Worm (Caenorhabditis elegans) whole organism, late embryonic: Measurements from ENCODE around the gene grl-9.
A peak's percentile ranks its signal among the peaks of the same experiment; 100 is the strongest.

Source experiments
- F13H6.1 ChIP-seq: sonication (generic microtip); optimal IDR thresholded peaks from 2 replicates; lab custom pipeline; 2016; ENCODE audit warnings: missing genetic modification characterization, missing compliant biosample characterization
- T23F11.4 ChIP-seq: fragments of 200-800 bp; sonication (Bioruptor generic); optimal IDR thresholded peaks from 2 replicates; lab custom pipeline; 2018; ENCODE audit warnings: mild to moderate bottlenecking, missing genetic modification characterization, missing compliant biosample characterization
- Y22D7AL.16 ChIP-seq: sonication (generic microtip); optimal IDR thresholded peaks from 2 replicates; lab custom pipeline; 2016; ENCODE audit warnings: missing genetic modification characterization, missing compliant biosample characterization
- ama-1 ChIP-seq: fragments of 150-350 bp; optimal IDR thresholded peaks from 2 replicates; lab custom pipeline; 2014
- ceh-14 ChIP-seq: sonication (generic microtip); optimal IDR thresholded peaks from 2 replicates; lab custom pipeline; 2016; ENCODE audit warnings: missing genotype, missing genetic modification characterization, missing compliant biosample characterization
- ceh-18 ChIP-seq: sonication (generic microtip); optimal IDR thresholded peaks from 2 replicates; lab custom pipeline; 2016; ENCODE audit warnings: missing genetic modification characterization, missing compliant biosample characterization
- ceh-31 ChIP-seq: sonication (generic microtip); optimal IDR thresholded peaks from 2 replicates; lab custom pipeline; 2016; ENCODE audit warnings: missing genetic modification characterization, missing compliant biosample characterization
- ceh-34 ChIP-seq: sonication (generic microtip); optimal IDR thresholded peaks from 2 replicates; lab custom pipeline; 2016; ENCODE audit warnings: mild to moderate bottlenecking, missing genetic modification characterization, missing compliant biosample characterization
- ceh-6 ChIP-seq: fragments of 200-800 bp; sonication (Bioruptor generic); optimal IDR thresholded peaks from 2 replicates; lab custom pipeline; 2018; ENCODE audit warnings: mild to moderate bottlenecking, missing genetic modification characterization, missing compliant biosample characterization
- ceh-9 ChIP-seq: sonication (generic microtip); optimal IDR thresholded peaks from 2 replicates; lab custom pipeline; 2016; ENCODE audit warnings: mild to moderate bottlenecking, missing genetic modification characterization, inconsistent platforms, missing compliant biosample characterization
- che-1 ChIP-seq: sonication (generic microtip); optimal IDR thresholded peaks from 2 replicates; lab custom pipeline; 2016; ENCODE audit warnings: mild to moderate bottlenecking, missing genetic modification characterization, missing compliant biosample characterization
- dmd-4 ChIP-seq: sonication (generic microtip); optimal IDR thresholded peaks from 2 replicates; lab custom pipeline; 2016; ENCODE audit warnings: borderline replicate concordance, missing genetic modification characterization, missing compliant biosample characterization
- dve-1 ChIP-seq: sonication (generic microtip); optimal IDR thresholded peaks from 2 replicates; lab custom pipeline; 2017; ENCODE audit warnings: antibody characterized with exemption, mild to moderate bottlenecking, missing genetic modification characterization, missing compliant biosample characterization
- elt-2 ChIP-seq: sonication (generic microtip); optimal IDR thresholded peaks from 2 replicates; lab custom pipeline; 2016; ENCODE audit warnings: missing genetic modification reagents, missing genetic modification characterization, missing compliant biosample characterization
- elt-4 ChIP-seq: sonication (generic microtip); optimal IDR thresholded peaks from 2 replicates; lab custom pipeline; 2016; ENCODE audit warnings: missing genetic modification characterization, missing compliant biosample characterization
- ets-4 ChIP-seq: sonication (generic microtip); optimal IDR thresholded peaks from 2 replicates; lab custom pipeline; 2016; ENCODE audit warnings: missing genetic modification characterization, missing compliant biosample characterization
- eyg-1 ChIP-seq: sonication (generic microtip); optimal IDR thresholded peaks from 2 replicates; lab custom pipeline; 2016; ENCODE audit warnings: missing genotype, missing genetic modification characterization, missing compliant biosample characterization
- fax-1 ChIP-seq: sonication (generic microtip); optimal IDR thresholded peaks from 2 replicates; lab custom pipeline; 2016; ENCODE audit warnings: missing genotype, missing genetic modification characterization, missing compliant biosample characterization
- fkh-10 ChIP-seq: fragments of 150-350 bp; optimal IDR thresholded peaks from 2 replicates; lab custom pipeline; 2014; ENCODE audit warnings: missing biosample characterization, missing genetic modification reagents, missing genetic modification characterization
- gmeb-2 ChIP-seq: sonication (generic microtip); optimal IDR thresholded peaks from 2 replicates; lab custom pipeline; 2016; ENCODE audit warnings: missing genetic modification characterization, inconsistent platforms, missing compliant biosample characterization
- lim-6 ChIP-seq: sonication (generic microtip); optimal IDR thresholded peaks from 2 replicates; lab custom pipeline; 2016; ENCODE audit warnings: missing genetic modification characterization, missing compliant biosample characterization
- lin-11 ChIP-seq: fragments of 200-800 bp; sonication (Bioruptor generic); optimal IDR thresholded peaks from 2 replicates; lab custom pipeline; 2018; ENCODE audit warnings: mild to moderate bottlenecking, missing genetic modification characterization, missing compliant biosample characterization
- madf-2 ChIP-seq: sonication (generic microtip); optimal IDR thresholded peaks from 2 replicates; lab custom pipeline; 2017; ENCODE audit warnings: missing genetic modification characterization, missing compliant biosample characterization
- nfya-1 ChIP-seq: sonication (generic microtip); optimal IDR thresholded peaks from 2 replicates; lab custom pipeline; 2017; ENCODE audit warnings: missing genetic modification characterization, mild to moderate bottlenecking, missing compliant biosample characterization, antibody characterized with exemption, moderate library complexity
- npax-4 ChIP-seq: sonication (generic microtip); optimal IDR thresholded peaks from 2 replicates; lab custom pipeline; 2016; ENCODE audit warnings: missing genetic modification characterization, missing compliant biosample characterization
- pros-1 ChIP-seq: fragments of 150-350 bp; optimal IDR thresholded peaks from 2 replicates; lab custom pipeline; 2014; ENCODE audit warnings: missing biosample characterization, missing genetic modification reagents, missing genetic modification characterization
- rnt-1 ChIP-seq: sonication (generic microtip); optimal IDR thresholded peaks from 2 replicates; lab custom pipeline; 2016; ENCODE audit warnings: missing genetic modification characterization, missing compliant biosample characterization
- sdc-2 ChIP-seq: sonication (generic microtip); optimal IDR thresholded peaks from 2 replicates; lab custom pipeline; 2016; ENCODE audit warnings: missing genotype, missing genetic modification characterization, missing compliant biosample characterization
- tbx-2 ChIP-seq: sonication (generic microtip); optimal IDR thresholded peaks from 2 replicates; lab custom pipeline; 2016; ENCODE audit warnings: missing genetic modification characterization, missing compliant biosample characterization
- unc-3 ChIP-seq, 2 experiments: fragments of 200-800 bp in 1 of 2; sonication (Bioruptor generic) in 1 of 2; sonication (generic microtip) in 1 of 2; conservative IDR thresholded peaks in 1 of 2; optimal IDR thresholded peaks in 1 of 2; 2 replicates each; pipeline versions ENCODE4 v1.3.6 to Lab custom; 2016 to 2022; ENCODE audit warnings: missing compliant biosample characterization in 2 of 2, missing genetic modification characterization in 2 of 2, missing genetic modification reagents in 1 of 2
- unc-42 ChIP-seq: sonication (generic microtip); optimal IDR thresholded peaks from 2 replicates; lab custom pipeline; 2016; ENCODE audit warnings: missing genotype, missing genetic modification characterization, missing compliant biosample characterization
- unc-55 ChIP-seq: sonication (generic microtip); optimal IDR thresholded peaks from 2 replicates; lab custom pipeline; 2017; ENCODE audit warnings: missing biosample characterization, missing genetic modification reagents, missing genetic modification characterization
- unc-86 ChIP-seq: sonication (generic microtip); optimal IDR thresholded peaks from 2 replicates; lab custom pipeline; 2016; ENCODE audit warnings: missing genetic modification characterization, missing compliant biosample characterization
- ztf-16 ChIP-seq: sonication (generic microtip); optimal IDR thresholded peaks from 2 replicates; lab custom pipeline; 2017; ENCODE audit warnings: missing genetic modification characterization, missing compliant biosample characterization

Gene grl-9

ce11 chrV:6773735-6774134 lies 42.2 kb upstream of the grl-9 start, which contains the start of gene ZC404.16:
Gene ZC404.16 (minus strand): TSS chrV:6773835.
- TF ChIP-seq ceh-9 (tag; lab: Kevin White, UChicago) = no peak

DNA sequence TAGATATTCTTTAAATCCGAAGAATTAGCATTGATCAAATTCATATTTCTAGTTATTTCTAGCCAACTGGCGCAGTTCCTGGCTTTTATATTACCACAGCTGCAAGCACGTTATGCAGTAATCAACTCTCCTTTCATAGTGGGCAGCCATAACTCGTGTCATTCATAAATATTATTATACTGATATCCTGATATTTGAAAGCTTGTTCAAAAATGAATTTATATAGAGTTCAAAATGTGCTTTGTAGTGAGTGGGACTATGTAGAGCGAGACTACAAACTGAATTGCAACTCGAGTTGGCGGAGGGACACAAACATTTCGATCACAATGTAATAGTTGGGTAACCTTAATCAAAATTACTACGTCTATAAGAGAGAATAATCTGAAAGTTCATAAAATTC lies 40.2 kb upstream of the grl-9 start, which contains the start of gene srh-30:
Gene srh-30, minus strand, starts transcription at position 101 of the 400 bp plus-strand sequence.
- TF ChIP-seq lim-6 (tag; lab: Kevin White, UChicago) (no peak), unc-42 (no peak), madf-2 (no peak), ama-1 (no peak), T23F11.4 (GFP tag; lab: Kevin White, UChicago) (no peak), npax-4 (no peak), ztf-16 (tag; lab: Kevin White, UChicago) (no peak), nfya-1 (no peak), tbx-2 (no peak)

DNA sequence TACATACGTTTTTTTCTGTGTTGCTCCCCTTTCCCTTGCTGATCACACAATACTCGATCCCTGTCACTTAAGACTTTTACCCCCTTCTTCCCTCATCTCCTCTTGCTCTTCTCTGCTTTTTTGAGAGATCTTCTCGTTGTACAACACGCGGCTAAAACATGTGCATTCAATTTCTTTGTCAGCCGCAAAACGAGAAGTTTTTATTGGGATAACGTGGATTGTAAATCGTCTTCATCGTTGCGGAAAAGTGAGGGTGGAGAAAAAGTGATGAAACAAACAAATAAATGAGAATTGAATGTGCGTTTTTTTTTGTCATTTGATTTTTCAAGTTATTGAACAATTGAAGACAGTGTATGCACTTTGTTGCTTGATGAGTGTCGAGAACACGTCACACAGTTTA lies 37.9 kb upstream of the grl-9 start:
- TF ChIP-seq unc-86 (tag; lab: Kevin White, UChicago) = no peak

DNA sequence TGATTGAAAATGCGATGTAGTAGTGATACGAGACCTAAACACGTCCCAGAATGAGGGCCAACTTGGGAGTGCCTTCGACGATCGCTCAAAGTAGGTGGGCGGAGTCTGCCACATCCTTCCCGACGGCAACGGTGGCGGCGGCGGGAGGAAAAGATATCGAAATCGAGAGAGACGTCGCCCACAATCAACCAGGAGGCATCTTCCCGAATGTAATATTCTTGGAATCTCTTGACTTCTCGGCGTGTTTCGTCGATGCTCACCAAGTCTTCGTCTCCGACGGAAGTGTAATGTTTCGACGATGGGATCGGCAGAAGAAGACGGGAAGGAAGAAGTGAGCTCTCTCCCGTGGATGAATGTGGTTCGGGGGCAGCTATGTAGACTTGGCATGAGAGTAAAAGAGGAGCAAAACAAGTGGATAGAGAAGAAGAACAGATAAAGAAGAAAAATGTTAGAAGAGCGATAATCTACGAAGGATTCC lies 37.0 kb upstream of the grl-9 start, which contains the start of the genes T25F10.1 and clik-1:
Gene T25F10.1, plus strand, starts transcription at position 51 of the 478 bp plus-strand sequence.
Gene clik-1, minus strand, starts transcription at position 281 of the 478 bp plus-strand sequence.
- TF ChIP-seq lim-6 (tag; lab: Kevin White, UChicago) (no peak), lin-11 (tag; lab: Kevin White, UChicago) (no peak), fax-1 (no peak), dmd-4 (no peak), gmeb-2 (tag; lab: Kevin White, UChicago) (no peak), ceh-14 (tag; lab: Kevin White, UChicago) (no peak), che-1 (tag; lab: Kevin White, UChicago) (no peak), unc-86 (tag; lab: Kevin White, UChicago) (no peak), ceh-34 (tag; lab: Kevin White, UChicago) (peak; percentile 41), unc-55 (GFP tag; lab: Kevin White, UChicago) (peak; percentile 7), ztf-16 (tag; lab: Kevin White, UChicago) (no peak), ets-4 (tag; lab: Kevin White, UChicago) (no peak), sdc-2 (tag; lab: Kevin White, UChicago) (no peak), ceh-18 (tag; lab: Kevin White, UChicago) (peak; percentile 89), ceh-6 (GFP tag; lab: Kevin White, UChicago) (no peak), ceh-31 (tag; lab: Kevin White, UChicago) (no peak), F13H6.1 (tag; lab: Kevin White, UChicago) (peak; percentile 19), elt-2 (no peak), eyg-1 (no peak), Y22D7AL.16 (no peak), pros-1 (tag; lab: Kevin White, UChicago) (no peak), elt-4 (tag; lab: Kevin White, UChicago) (no peak), rnt-1 (tag; lab: Kevin White, UChicago) (peak; percentile 65), unc-3 (GFP tag; conservative IDR thresholded peaks at IDR 0.05; lab: Robert Waterston, UW) (no peak), unc-3 (tag; optimal IDR thresholded peaks at IDR 0.05; lab: Kevin White, UChicago) (no peak), npax-4 (no peak)

DNA sequence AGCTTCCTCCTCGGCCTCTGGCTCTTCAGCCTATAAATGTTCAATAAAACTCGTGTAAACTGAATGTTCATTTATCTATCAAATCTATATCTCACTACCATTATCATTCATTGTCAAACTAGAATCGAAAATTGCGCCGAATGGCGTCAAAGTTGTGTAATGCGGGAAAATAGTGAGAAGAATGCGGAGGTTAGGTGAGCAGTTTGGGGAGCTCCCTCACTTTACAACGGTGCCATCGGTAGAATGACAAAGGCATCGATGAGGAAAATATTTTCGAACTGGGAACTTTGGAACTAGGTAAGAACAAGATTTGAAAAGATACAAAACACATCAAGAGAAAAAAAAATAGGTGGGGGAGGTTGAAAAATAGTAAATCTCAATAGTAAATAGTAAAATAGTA lies 36.1 kb upstream of the grl-9 start:
- no peak for TF ChIP-seq fkh-10
- no peak for TF ChIP-seq dve-1 (tag; lab: Kevin White, UChicago)
